Fruit fly (Drosophila melanogaster): ENCODE measurements around the gene loh.
A peak's percentile ranks its signal among the peaks of the same experiment; 100 is the strongest.

loh gene

dm6 chr2L:10418981-10419380 is 23.4 kb upstream of the loh start, which contains the start of gene RfC3:
Gene RfC3 (plus strand): TSS chr2L:10419190.
- TF ChIP-seq Mnt (GFP tag; optimal IDR thresholded peaks at IDR 0.05) = peak; percentile 16
- TF ChIP-seq CG1620 (GFP tag; optimal IDR thresholded peaks at IDR 0.05) = no peak
- TF ChIP-seq kay (GFP tag; ENCODE audit: borderline replicate concordance) = peak; percentile 94

dm6 chr2L:10422643-10423606 is 19.4 kb upstream of the loh start, which contains the start of the genes pie and Wdfy2:
Gene pie (minus strand): TSS chr2L:10422780.
Gene Wdfy2 (plus strand): TSS chr2L:10423291.
- TF ChIP-seq tj (GFP tag; optimal IDR thresholded peaks at IDR 0.05) = peak; percentile 88
- TF ChIP-seq pad (GFP tag; optimal IDR thresholded peaks at IDR 0.05) = no peak
- TF ChIP-seq CG11617 (GFP tag; optimal IDR thresholded peaks at IDR 0.05) = no peak
- TF ChIP-seq bab1 (GFP tag; optimal IDR thresholded peaks at IDR 0.05) = peak; percentile 4
- TF ChIP-seq CG12768 (GFP tag; optimal IDR thresholded peaks at IDR 0.05) = no peak
- TF ChIP-seq CG33017 (tag; optimal IDR thresholded peaks at IDR 0.05) = no peak
- no peak for TF ChIP-seq CG7045 (GFP tag; optimal IDR thresholded peaks at IDR 0.05)
- TF ChIP-seq CG1620 (GFP tag; optimal IDR thresholded peaks at IDR 0.05) = no peak
- TF ChIP-seq kay (GFP tag; ENCODE audit: borderline replicate concordance) = peak; percentile 68
- no peak for TF ChIP-seq CG5204 (GFP tag; optimal IDR thresholded peaks at IDR 0.05)
- no peak for TF ChIP-seq ovo (GFP tag; optimal IDR thresholded peaks at IDR 0.05)
- TF ChIP-seq CG14711 (tag; optimal IDR thresholded peaks at IDR 0.05) = no peak
- TF ChIP-seq Hr96 (GFP tag; optimal IDR thresholded peaks at IDR 0.05) = no peak
- no peak for TF ChIP-seq CG7101 (tag; optimal IDR thresholded peaks at IDR 0.05)
- no peak for TF ChIP-seq Crg-1 (GFP tag; optimal IDR thresholded peaks at IDR 0.05)
- no peak for TF ChIP-seq Mnt (GFP tag; optimal IDR thresholded peaks at IDR 0.05)
- no peak for TF ChIP-seq cnc (optimal IDR thresholded peaks at IDR 0.05)
- TF ChIP-seq toe (GFP tag; optimal IDR thresholded peaks at IDR 0.05) = no peak

- no peak for TF ChIP-seq cic (GFP tag; optimal IDR thresholded peaks at IDR 0.05)
- TF ChIP-seq pad (GFP tag; optimal IDR thresholded peaks at IDR 0.05) = no peak
- TF ChIP-seq CG14711 (tag; optimal IDR thresholded peaks at IDR 0.05) = no peak
- no peak for TF ChIP-seq CG12768 (GFP tag; optimal IDR thresholded peaks at IDR 0.05)
- no peak for TF ChIP-seq Clk (GFP tag; optimal IDR thresholded peaks at IDR 0.05)
- TF ChIP-seq tj (GFP tag; optimal IDR thresholded peaks at IDR 0.05) = no peak
- no peak for TF ChIP-seq cnc (optimal IDR thresholded peaks at IDR 0.05)
- no peak for TF ChIP-seq Crg-1 (GFP tag; optimal IDR thresholded peaks at IDR 0.05)
- TF ChIP-seq CG1620 (GFP tag; optimal IDR thresholded peaks at IDR 0.05) = no peak
- TF ChIP-seq CG7045 (GFP tag; optimal IDR thresholded peaks at IDR 0.05) = no peak
- TF ChIP-seq CG11617 (GFP tag; optimal IDR thresholded peaks at IDR 0.05) = no peak
Measured at dm6 chr2L:10425599-10425998, 16.7 kb upstream of the loh start.

DNA sequence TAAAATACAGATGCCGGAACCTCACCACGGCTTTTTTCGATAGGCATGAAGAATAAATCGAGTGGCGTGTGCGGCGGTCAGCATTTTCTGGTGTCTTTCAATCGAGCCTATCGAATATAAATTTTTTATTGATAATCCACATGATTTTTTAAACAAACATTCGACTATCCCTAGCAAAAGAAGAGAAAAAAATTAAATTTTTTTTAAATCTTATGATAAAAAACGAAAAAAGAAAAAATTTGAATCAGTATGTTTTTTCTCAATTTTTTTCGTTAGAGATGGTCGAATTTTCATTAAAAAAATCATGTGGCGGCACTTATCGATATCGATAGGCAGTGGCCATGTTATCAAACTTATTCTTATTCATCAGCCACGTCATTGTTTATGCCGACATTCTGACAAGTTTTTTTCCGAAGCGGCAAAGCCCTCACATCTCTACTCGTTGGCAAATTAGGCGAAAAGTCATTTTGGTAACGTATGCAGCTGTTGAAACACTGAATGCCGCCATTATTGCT is 15.7 kb upstream of the loh start, which contains the start of the genes SmB and KdelR:
TSS of gene SmB (minus strand) at position 94 of the 515 bp plus-strand sequence.
TSS of gene KdelR (plus strand) at position 354 of the 515 bp plus-strand sequence.
- TF ChIP-seq CG5204 (GFP tag; optimal IDR thresholded peaks at IDR 0.05) (no peak), CG12768 (GFP tag; optimal IDR thresholded peaks at IDR 0.05) (no peak), CG1620 (GFP tag; optimal IDR thresholded peaks at IDR 0.05) (no peak), cnc (optimal IDR thresholded peaks at IDR 0.05) (peak in 1 of 2 experiments; percentile 2), Clk (GFP tag; optimal IDR thresholded peaks at IDR 0.05) (no peak), Mnt (GFP tag; optimal IDR thresholded peaks at IDR 0.05) (peak; percentile 89), CG11617 (GFP tag; optimal IDR thresholded peaks at IDR 0.05) (peak; percentile 65), CG7101 (tag; optimal IDR thresholded peaks at IDR 0.05) (peak; percentile 63), CG7045 (GFP tag; optimal IDR thresholded peaks at IDR 0.05) (no peak), Crg-1 (GFP tag; optimal IDR thresholded peaks at IDR 0.05) (peak; percentile 54), tj (GFP tag; optimal IDR thresholded peaks at IDR 0.05) (peak; percentile 97), CG33017 (tag; optimal IDR thresholded peaks at IDR 0.05) (no peak), ovo (GFP tag; optimal IDR thresholded peaks at IDR 0.05) (no peak), Hr96 (GFP tag; optimal IDR thresholded peaks at IDR 0.05) (no peak), kay (GFP tag; ENCODE audit: borderline replicate concordance) (no peak), pad (GFP tag; optimal IDR thresholded peaks at IDR 0.05) (no peak), CG14711 (tag; optimal IDR thresholded peaks at IDR 0.05) (peak; percentile 65), bab1 (GFP tag; optimal IDR thresholded peaks at IDR 0.05) (peak; percentile 34), cic (GFP tag; optimal IDR thresholded peaks at IDR 0.05) (peak; percentile 26), toe (GFP tag; optimal IDR thresholded peaks at IDR 0.05) (no peak)

DNA sequence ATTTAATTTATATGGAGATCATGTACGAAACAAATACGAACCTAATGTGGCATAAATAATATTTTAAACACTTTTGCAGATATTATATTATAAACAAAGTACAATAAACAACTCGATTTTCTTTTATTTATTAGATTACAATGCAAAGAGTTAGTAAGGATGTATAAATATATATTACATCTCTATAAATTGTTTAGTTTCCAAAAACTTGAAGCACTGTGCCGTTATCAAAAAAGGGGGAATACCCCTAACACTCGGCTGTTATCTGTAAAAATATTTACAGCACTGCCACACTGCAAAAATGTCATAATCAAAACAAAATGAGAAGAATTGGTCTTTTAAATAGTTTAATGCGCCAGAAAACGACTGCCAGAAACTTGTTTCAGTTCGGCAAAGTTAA is 13.8 kb upstream of the loh start, which contains the start of gene CG5188:
TSS of gene CG5188 (plus strand) at position 302 of the 400 bp plus-strand sequence.
- TF ChIP-seq toe (GFP tag; optimal IDR thresholded peaks at IDR 0.05) (no peak), kay (GFP tag; ENCODE audit: borderline replicate concordance) (no peak), CG1620 (GFP tag; optimal IDR thresholded peaks at IDR 0.05) (no peak), CG14711 (tag; optimal IDR thresholded peaks at IDR 0.05) (peak; percentile 59), tj (GFP tag; optimal IDR thresholded peaks at IDR 0.05) (peak; percentile 1), Mnt (GFP tag; optimal IDR thresholded peaks at IDR 0.05) (peak; percentile 30), ovo (GFP tag; optimal IDR thresholded peaks at IDR 0.05) (peak; percentile 10), Clk (GFP tag; optimal IDR thresholded peaks at IDR 0.05) (no peak), CG7045 (GFP tag; optimal IDR thresholded peaks at IDR 0.05) (peak; percentile 10), Hr96 (GFP tag; optimal IDR thresholded peaks at IDR 0.05) (no peak), cic (GFP tag; optimal IDR thresholded peaks at IDR 0.05) (peak; percentile 2), CG11617 (GFP tag; optimal IDR thresholded peaks at IDR 0.05) (peak; percentile 55), CG12768 (GFP tag; optimal IDR thresholded peaks at IDR 0.05) (no peak), CG33017 (tag; optimal IDR thresholded peaks at IDR 0.05) (peak; percentile 66), CG7101 (tag; optimal IDR thresholded peaks at IDR 0.05) (peak; percentile 55), bab1 (GFP tag; optimal IDR thresholded peaks at IDR 0.05) (peak; percentile 51), Crg-1 (GFP tag; optimal IDR thresholded peaks at IDR 0.05) (no peak)

Measured in whole organism, adult.